Fruit fly (Drosophila melanogaster): ENCODE measurements around the gene CG44532.

- no peak for TF ChIP-seq CG7045 (GFP tag; optimal IDR thresholded peaks at IDR 0.05)
- TF ChIP-seq kay (GFP tag; ENCODE audit: borderline replicate concordance) = no peak
- no peak for TF ChIP-seq tj (GFP tag; optimal IDR thresholded peaks at IDR 0.05)
- TF ChIP-seq Clk (GFP tag; optimal IDR thresholded peaks at IDR 0.05) = no peak
- no peak for TF ChIP-seq CG33017 (tag; optimal IDR thresholded peaks at IDR 0.05)
- no peak for TF ChIP-seq cic (GFP tag; optimal IDR thresholded peaks at IDR 0.05)
- no peak for TF ChIP-seq pad (GFP tag; optimal IDR thresholded peaks at IDR 0.05)
- no peak for TF ChIP-seq CG11617 (GFP tag; optimal IDR thresholded peaks at IDR 0.05)
- no peak for TF ChIP-seq Hr96 (GFP tag; optimal IDR thresholded peaks at IDR 0.05)
- no peak for TF ChIP-seq toe (GFP tag; optimal IDR thresholded peaks at IDR 0.05)
- no peak for TF ChIP-seq Crg-1 (GFP tag; optimal IDR thresholded peaks at IDR 0.05)
- TF ChIP-seq CG7101 (tag; optimal IDR thresholded peaks at IDR 0.05) = no peak
- no peak for TF ChIP-seq cnc (optimal IDR thresholded peaks at IDR 0.05)
Measured at dm6 chrX:9117831-9118230, 44.1 kb upstream of the CG44532 start.

Data from whole organism, adult.